Worm (Caenorhabditis elegans) whole organism, early embryonic: ENCODE results near the gene czw-1.

Source experiments
- aly-1 ChIP-seq: sonication (generic microtip); optimal IDR thresholded peaks from 2 replicates; lab custom pipeline; 2016; ENCODE audit warnings: missing genetic modification characterization, missing compliant biosample characterization
- ama-1 ChIP-seq: fragments of 150-350 bp; optimal IDR thresholded peaks from 2 replicates; lab custom pipeline; 2014
- ceh-13 ChIP-seq: fragments of 200-800 bp; sonication (Bioruptor generic); optimal IDR thresholded peaks from 2 replicates; lab custom pipeline; 2018; ENCODE audit warnings: mild to moderate bottlenecking, missing genetic modification characterization, missing compliant biosample characterization
- ceh-36 ChIP-seq: sonication (generic microtip); optimal IDR thresholded peaks from 2 replicates; lab custom pipeline; 2016; ENCODE audit warnings: missing genetic modification characterization, inconsistent platforms, missing compliant biosample characterization
- ets-7 ChIP-seq: sonication (generic microtip); optimal IDR thresholded peaks from 2 replicates; lab custom pipeline; 2016; ENCODE audit warnings: missing genotype, missing genetic modification characterization, missing compliant biosample characterization
- flt-1 ChIP-seq: fragments of 200-800 bp; sonication (Bioruptor generic); IDR thresholded peaks from 2 replicates; pipeline ENCODE4 v1.3.6; 2022; ENCODE audit warnings: missing genetic modification characterization, missing compliant biosample characterization
- hmg-4 ChIP-seq: fragments of 200-800 bp; sonication (Bioruptor generic); optimal IDR thresholded peaks from 2 replicates; lab custom pipeline; 2018; ENCODE audit warnings: mild to moderate bottlenecking, missing genetic modification characterization, missing compliant biosample characterization
- hnd-1 ChIP-seq: sonication (generic microtip); optimal IDR thresholded peaks from 2 replicates; lab custom pipeline; 2016; ENCODE audit warnings: missing genetic modification characterization, missing compliant biosample characterization
- pes-1 ChIP-seq: fragments of 200-800 bp; sonication (Bioruptor generic); IDR thresholded peaks from 2 replicates; pipeline ENCODE4 v1.3.6; 2022; ENCODE audit warnings: missing genetic modification reagents, missing genetic modification characterization, missing compliant biosample characterization
- tbx-37 ChIP-seq: fragments of 200-800 bp; sonication (Bioruptor generic); conservative IDR thresholded peaks from 2 replicates; pipeline ENCODE4 v1.3.6; 2022; ENCODE audit warnings: missing genetic modification reagents, missing genetic modification characterization, missing compliant biosample characterization
- tra-4 ChIP-seq: sonication (generic microtip); optimal IDR thresholded peaks from 2 replicates; lab custom pipeline; 2017; ENCODE audit warnings: missing genetic modification characterization, missing compliant biosample characterization

DNA sequence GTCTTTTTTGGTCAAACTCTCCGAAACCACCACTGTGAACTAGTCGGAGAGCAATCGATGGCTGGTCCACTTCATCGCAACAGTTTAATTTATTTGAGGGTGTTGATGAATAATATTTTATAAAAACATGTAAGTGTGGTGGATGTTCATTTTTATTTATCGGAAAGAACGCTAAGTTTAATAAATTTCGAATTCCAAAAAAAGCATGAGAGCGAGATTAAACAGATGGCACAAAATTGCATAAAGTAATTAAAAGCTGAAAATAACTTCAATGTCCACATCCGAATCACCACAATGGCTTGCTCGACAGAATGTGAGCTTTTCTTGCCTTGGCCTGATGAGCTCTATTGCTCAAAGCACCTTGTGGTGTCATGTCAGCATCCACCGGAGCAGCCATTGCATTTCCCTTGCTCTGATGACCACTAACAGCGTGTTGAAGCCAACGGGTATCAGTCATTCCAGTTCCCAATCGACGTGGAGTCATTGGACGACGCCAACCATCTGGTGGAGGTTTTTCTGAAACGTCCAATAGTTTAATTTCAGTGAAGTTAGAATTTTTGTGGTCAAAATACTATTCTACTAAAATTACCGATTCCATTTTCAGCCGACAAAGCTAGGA lies 37.2 kb upstream of the czw-1 start:
- no peak for TF ChIP-seq flt-1 (GFP tag; lab: Robert Waterston, UW)
- TF ChIP-seq ceh-36, result no peak
- no peak for TF ChIP-seq ets-7 (tag; lab: Kevin White, UChicago)
- no peak for TF ChIP-seq ceh-13 (GFP tag; lab: Kevin White, UChicago)
- TF ChIP-seq tbx-37 (GFP tag; lab: Robert Waterston, UW), result no peak
- peak; percentile 55 for TF ChIP-seq ama-1
- TF ChIP-seq aly-1 (tag; lab: Kevin White, UChicago), result no peak
- TF ChIP-seq hmg-4, result no peak
- TF ChIP-seq tra-4, result no peak
- TF ChIP-seq hnd-1 (tag; lab: Kevin White, UChicago), result no peak
- TF ChIP-seq pes-1 (GFP tag; lab: Robert Waterston, UW), result no peak
